Fruit fly (Drosophila melanogaster): Measurements from ENCODE around the gene t.

t gene

DNA sequence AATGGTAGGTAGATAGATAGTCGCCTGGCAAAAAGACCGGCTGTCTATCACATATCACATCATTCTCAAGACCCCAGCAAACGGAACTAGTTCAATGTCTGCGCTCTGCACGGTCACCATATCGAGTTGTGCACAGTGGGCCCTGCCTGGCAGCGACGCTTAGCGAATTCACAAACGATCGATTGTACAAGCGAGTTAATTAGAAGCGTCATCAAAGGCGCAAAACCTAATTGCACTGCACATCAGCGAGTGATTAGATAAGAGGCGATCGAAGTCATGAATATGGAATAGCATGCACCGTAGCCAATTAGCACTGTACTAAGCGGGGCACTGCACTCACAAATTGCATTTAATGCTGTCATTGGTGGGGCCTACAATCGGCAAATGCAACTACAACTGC is 2.6 kb downstream of the t start (continued):
- TF ChIP-seq CG12391 (tag; optimal IDR thresholded peaks at IDR 0.05) = peak; percentile 15
- TF ChIP-seq Atf3 (GFP tag; optimal IDR thresholded peaks at IDR 0.05) = no peak
- peak; percentile 34; the same call in 1 of the 3 replicates for TF ChIP-seq CG7357 (GFP tag; IDR thresholded peaks at IDR 0.05)
- no peak for TF ChIP-seq GATAe (GFP tag; conservative IDR thresholded peaks at IDR 0.05)
- no peak for TF ChIP-seq usp (GFP tag; optimal IDR thresholded peaks at IDR 0.05)
- peak; percentile 41; the same call in 1 of the 3 replicates for TF ChIP-seq CG11093 (GFP tag; IDR thresholded peaks at IDR 0.05)
- TF ChIP-seq CG12219 (GFP tag; optimal IDR thresholded peaks at IDR 0.05) = no peak
- no peak for TF ChIP-seq CG14441 (GFP tag; IDR thresholded peaks at IDR 0.05)
- 0 out of 2 replicates have a peak, but pooled peaks have one; percentile 27 for TF ChIP-seq CG6272 (GFP tag; IDR thresholded peaks at IDR 0.05)
- no peak for TF ChIP-seq sr (GFP tag; IDR thresholded peaks at IDR 0.05)
- TF ChIP-seq nmo (GFP tag; optimal IDR thresholded peaks at IDR 0.05) = peak; percentile 20
- TF ChIP-seq CG4854 (GFP tag; optimal IDR thresholded peaks at IDR 0.05) = no peak
- TF ChIP-seq CG6689 (GFP tag; IDR thresholded peaks at IDR 0.05) = peak; percentile 24; the same call in 1 of the 2 replicates
- TF ChIP-seq cad (GFP tag; optimal IDR thresholded peaks at IDR 0.05) = no peak
- TF ChIP-seq mirr (GFP tag; optimal IDR thresholded peaks at IDR 0.05) = no peak
- TF ChIP-seq CG4820 (GFP tag; optimal IDR thresholded peaks at IDR 0.05) = peak; percentile 14
- TF ChIP-seq knrl (GFP tag; IDR thresholded peaks at IDR 0.05; ENCODE audit: partially characterized antibody) = no peak
- TF ChIP-seq CG12299 (tag; optimal IDR thresholded peaks at IDR 0.05) = no peak
- no peak for TF ChIP-seq jumu (GFP tag; optimal IDR thresholded peaks at IDR 0.05)
- TF ChIP-seq CG17829 (tag; optimal IDR thresholded peaks at IDR 0.05) = peak; percentile 6
- TF ChIP-seq grau (tag; optimal IDR thresholded peaks at IDR 0.05) = peak; percentile 80
- TF ChIP-seq Blimp-1 (GFP tag; optimal IDR thresholded peaks at IDR 0.05) = peak; percentile 22
- TF ChIP-seq Xrp1 (GFP tag; IDR thresholded peaks at IDR 0.05) = peak; percentile 53; the same call in 1 of the 2 replicates
- peak; percentile 45 for TF ChIP-seq Sox102F (GFP tag; optimal IDR thresholded peaks at IDR 0.05)
- TF ChIP-seq Atf6 (GFP tag; IDR thresholded peaks at IDR 0.05) = no peak
- no peak for TF ChIP-seq CG10431 (GFP tag; optimal IDR thresholded peaks at IDR 0.05)
- peak; percentile 23 for TF ChIP-seq phol (tag; optimal IDR thresholded peaks at IDR 0.05)
- no peak for TF ChIP-seq disco-r (GFP tag; optimal IDR thresholded peaks at IDR 0.05)
- TF ChIP-seq ci (GFP tag; IDR thresholded peaks at IDR 0.05) = peak; percentile 64; the same call in 1 of the 3 replicates
- TF ChIP-seq CkIIα-i1 (GFP tag; IDR thresholded peaks at IDR 0.05) = no peak
- TF ChIP-seq B-H1 (GFP tag; IDR thresholded peaks at IDR 0.05) = no peak
- TF ChIP-seq CG31224 (GFP tag; IDR thresholded peaks at IDR 0.05) = no peak
- TF ChIP-seq CG17612 (GFP tag; IDR thresholded peaks at IDR 0.05) = no peak
- TF ChIP-seq CG17186 (GFP tag; optimal IDR thresholded peaks at IDR 0.05) = no peak
- no peak for TF ChIP-seq CG15479 (GFP tag; optimal IDR thresholded peaks at IDR 0.05)
- no peak for TF ChIP-seq inv (GFP tag; IDR thresholded peaks at IDR 0.05; ENCODE audit: partially characterized antibody)
- TF ChIP-seq CG8388 (GFP tag; optimal IDR thresholded peaks at IDR 0.05) = peak; percentile 0
- TF ChIP-seq row (GFP tag; IDR thresholded peaks at IDR 0.05) = peak; percentile 66
- TF ChIP-seq Hmx (GFP tag; optimal IDR thresholded peaks at IDR 0.05) = no peak
- TF ChIP-seq Oli (tag; optimal IDR thresholded peaks at IDR 0.05) = peak; percentile 14
- no peak for TF ChIP-seq Hmr (GFP tag; optimal IDR thresholded peaks at IDR 0.05)
- no peak for TF ChIP-seq CG10366 (GFP tag; IDR thresholded peaks at IDR 0.05)
- TF ChIP-seq Optix (GFP tag; IDR thresholded peaks at IDR 0.05) = peak; percentile 51; the same call in 1 of the 3 replicates
- TF ChIP-seq Atf-2 (GFP tag; optimal IDR thresholded peaks at IDR 0.05) = no peak
- no peak for TF ChIP-seq fd102C (GFP tag; optimal IDR thresholded peaks at IDR 0.05)
- peak in 1 of 2 experiments; percentile 17 for TF ChIP-seq chif (GFP tag; optimal IDR thresholded peaks at IDR 0.05)
- TF ChIP-seq CG5245 (GFP tag; optimal IDR thresholded peaks at IDR 0.05) = no peak
- 0 out of 3 replicates have a peak, but pooled peaks have one; percentile 11 for TF ChIP-seq Aef1 (GFP tag; IDR thresholded peaks at IDR 0.05)
- 0 out of 2 replicates have a peak, but pooled peaks have one; percentile 24 for TF ChIP-seq wor (GFP tag; IDR thresholded peaks at IDR 0.05)
- TF ChIP-seq CG4404 (GFP tag; IDR thresholded peaks at IDR 0.05) = peak; percentile 42; the same call in 1 of the 2 replicates
- TF ChIP-seq CG11696 (GFP tag; IDR thresholded peaks at IDR 0.05) = no peak
- TF ChIP-seq ken (GFP tag; IDR thresholded peaks at IDR 0.05) = 0 out of 3 replicates have a peak, but pooled peaks have one; percentile 16

All from whole organism, embryonic.